Worm (Caenorhabditis elegans): ENCODE measurements around the gene gars-1.

- no peak for TF ChIP-seq ets-5 (GFP tag; IDR thresholded peaks at IDR 0.05)
- no peak for TF ChIP-seq fos-1 (tag; optimal IDR thresholded peaks at IDR 0.05)
- TF ChIP-seq pax-3 (tag; optimal IDR thresholded peaks at IDR 0.05): no peak
- no peak for TF ChIP-seq unc-62 (GFP tag; optimal IDR thresholded peaks at IDR 0.05)
- TF ChIP-seq lir-3 (tag; optimal IDR thresholded peaks at IDR 0.05; ENCODE audit: poor library complexity): no peak
- TF ChIP-seq pqm-1 (tag; optimal IDR thresholded peaks at IDR 0.05): no peak
- no peak for TF ChIP-seq unc-130 (tag; optimal IDR thresholded peaks at IDR 0.05)
- no peak for TF ChIP-seq nhr-28 (tag; optimal IDR thresholded peaks at IDR 0.05)
- no peak for TF ChIP-seq lsy-2 (tag; optimal IDR thresholded peaks at IDR 0.05)
- TF ChIP-seq skn-1 (tag; optimal IDR thresholded peaks at IDR 0.05): no peak
- no peak for TF ChIP-seq snpc-4 (tag; optimal IDR thresholded peaks at IDR 0.05)
Observed at ce11 chrIII:5203310-5203709, 39.9 kb upstream of the gars-1 start.
